Fruit fly (Drosophila melanogaster): ENCODE measurements around the gene CG14712.

Gene CG14712

dm6 chr3R:11617363-11617762, 11.2 kb upstream of the CG14712 start (continued):
- TF ChIP-seq CG9727 (GFP tag; optimal IDR thresholded peaks at IDR 0.05) (peak; percentile 55), jumu (GFP tag; optimal IDR thresholded peaks at IDR 0.05) (peak; percentile 10), CG2712 (tag; optimal IDR thresholded peaks at IDR 0.05) (peak; percentile 82), ATbp (GFP tag; optimal IDR thresholded peaks at IDR 0.05) (peak; percentile 46), yki (optimal IDR thresholded peaks at IDR 0.05) (no peak), zfh1 (GFP tag; IDR thresholded peaks at IDR 0.05) (peak; percentile 60; the same call in 1 of the 3 replicates), Trl (optimal IDR thresholded peaks at IDR 0.05) (no peak), Trl (GFP tag; optimal IDR thresholded peaks at IDR 0.05) (peak; percentile 17), CG5953 (GFP tag; IDR thresholded peaks at IDR 0.05) (no peak), pros (GFP tag; optimal IDR thresholded peaks at IDR 0.05) (no peak), CG7987 (GFP tag; optimal IDR thresholded peaks at IDR 0.05) (no peak), Six4 (GFP tag; optimal IDR thresholded peaks at IDR 0.05) (peak; percentile 38), sr (GFP tag; IDR thresholded peaks at IDR 0.05) (no peak), CG7357 (GFP tag; IDR thresholded peaks at IDR 0.05) (peak; percentile 40; the same call in 1 of the 3 replicates), CG2202 (tag; optimal IDR thresholded peaks at IDR 0.05) (peak; percentile 64), pan (optimal IDR thresholded peaks at IDR 0.05) (no peak), pan (GFP tag; optimal IDR thresholded peaks at IDR 0.05 in 1 of 2, IDR thresholded peaks at IDR 0.05 in 1 of 2) (no peak), Elba2 (GFP tag; optimal IDR thresholded peaks at IDR 0.05) (no peak), mam (GFP tag; optimal IDR thresholded peaks at IDR 0.05) (no peak), Xbp1 (GFP tag; optimal IDR thresholded peaks at IDR 0.05) (peak; percentile 30), Hsf (GFP tag; optimal IDR thresholded peaks at IDR 0.05) (peak; percentile 57), phol (tag; optimal IDR thresholded peaks at IDR 0.05) (peak; percentile 65), Usf (GFP tag; optimal IDR thresholded peaks at IDR 0.05) (no peak), Gug (GFP tag; IDR thresholded peaks at IDR 0.05) (no peak), B-H2 (GFP tag; optimal IDR thresholded peaks at IDR 0.05) (no peak), CG8478 (optimal IDR thresholded peaks at IDR 0.05) (no peak), Drgx (GFP tag; IDR thresholded peaks at IDR 0.05) (peak; percentile 44; the same call in 1 of the 2 replicates), Oli (tag; optimal IDR thresholded peaks at IDR 0.05) (peak; percentile 26), CG1647 (GFP tag; optimal IDR thresholded peaks at IDR 0.05) (no peak), Nf-YC (tag; optimal IDR thresholded peaks at IDR 0.05) (no peak), CG8089 (GFP tag; optimal IDR thresholded peaks at IDR 0.05) (peak; percentile 5), fd96Cb (tag; optimal IDR thresholded peaks at IDR 0.05) (peak; percentile 46), CG18262 (tag; optimal IDR thresholded peaks at IDR 0.05) (peak; percentile 73), CG8359 (GFP tag; optimal IDR thresholded peaks at IDR 0.05; ENCODE audit: borderline replicate concordance) (no peak), CG32767 (GFP tag; IDR thresholded peaks at IDR 0.05) (no peak), CG10209 (GFP tag; optimal IDR thresholded peaks at IDR 0.05) (peak; percentile 22), gt (GFP tag; IDR thresholded peaks at IDR 0.05) (no peak), C15 (GFP tag; IDR thresholded peaks at IDR 0.05) (no peak), CG17829 (tag; optimal IDR thresholded peaks at IDR 0.05) (peak; percentile 72), chm (GFP tag; IDR thresholded peaks at IDR 0.05) (peak; percentile 13; the same call in 1 of the 2 replicates), Fer3 (tag; optimal IDR thresholded peaks at IDR 0.05) (no peak), abd-A (tag; optimal IDR thresholded peaks at IDR 0.05) (no peak), Asciz (GFP tag; optimal IDR thresholded peaks at IDR 0.05) (no peak), pum (GFP tag; optimal IDR thresholded peaks at IDR 0.05) (peak; percentile 2), D19B (GFP tag; optimal IDR thresholded peaks at IDR 0.05) (no peak), Mes4 (GFP tag; optimal IDR thresholded peaks at IDR 0.05) (peak; percentile 4), CG10979 (tag; optimal IDR thresholded peaks at IDR 0.05) (peak; percentile 81), D (optimal IDR thresholded peaks at IDR 0.05) (no peak), D (GFP tag; optimal IDR thresholded peaks at IDR 0.05) (peak; percentile 17), CG13424 (tag; optimal IDR thresholded peaks at IDR 0.05) (peak; percentile 35), Chrac-16 (GFP tag; optimal IDR thresholded peaks at IDR 0.05) (peak; percentile 18), CG1603 (tag; optimal IDR thresholded peaks at IDR 0.05) (peak; percentile 58), crc (GFP tag; optimal IDR thresholded peaks at IDR 0.05) (no peak)

Data from whole organism, embryonic.